Fruit fly (Drosophila melanogaster) whole organism, embryonic: ENCODE results near the gene ND-B18.

Experiments used
- Antp ChIP-seq: fragments of 200-800 bp; sonication (Bioruptor generic); optimal IDR thresholded peaks from 3 replicates; lab custom pipeline; 2016; ENCODE audit warnings: missing biosample characterization, missing genetic modification characterization
- B-H2 ChIP-seq: fragments of 200-800 bp; sonication (Bioruptor generic); optimal IDR thresholded peaks from 2 replicates; lab custom pipeline; 2018; ENCODE audit warnings: missing biosample characterization, mild to moderate bottlenecking, missing genetic modification characterization
- BtbVII ChIP-seq: fragments of 200-800 bp; sonication (Bioruptor generic); optimal IDR thresholded peaks from 3 replicates; lab custom pipeline; 2017; ENCODE audit warnings: missing biosample characterization, mild to moderate bottlenecking, missing genetic modification characterization
- CG10543 ChIP-seq: fragments of 200-800 bp; sonication (Bioruptor generic); optimal IDR thresholded peaks from 3 replicates; lab custom pipeline; 2017; ENCODE audit warnings: missing biosample characterization, mild to moderate bottlenecking, missing genetic modification characterization, moderate library complexity
- CG11247 ChIP-seq: fragments of 200-800 bp; sonication (Bioruptor generic); IDR thresholded peaks from 2 replicates; pipeline ENCODE4 v1.3.6; 2022; ENCODE audit warnings: missing biosample characterization, missing genetic modification characterization
- CG12071 ChIP-seq: fragments of 200-800 bp; sonication (Bioruptor generic); optimal IDR thresholded peaks from 3 replicates; lab custom pipeline; 2018; ENCODE audit warnings: missing biosample characterization, mild to moderate bottlenecking, missing genetic modification characterization
- CG12659 ChIP-seq: fragments of 200-800 bp; sonication (Bioruptor generic); optimal IDR thresholded peaks from 3 replicates; lab custom pipeline; 2017; ENCODE audit warnings: mild to moderate bottlenecking, missing biosample characterization, missing genetic modification reagents, missing genetic modification characterization
- CG14050 ChIP-seq: fragments of 200-800 bp; sonication (Bioruptor generic); IDR thresholded peaks from 3 replicates; pipeline ENCODE4 v1.3.6; 2022; ENCODE audit warnings: missing biosample characterization, missing genetic modification characterization
- CG15601 ChIP-seq: fragments of 200-800 bp; sonication (Bioruptor generic); optimal IDR thresholded peaks from 3 replicates; lab custom pipeline; 2019; ENCODE audit warnings: missing biosample characterization, mild to moderate bottlenecking, missing genetic modification characterization, moderate library complexity
- CG17328 ChIP-seq: fragments of 200-800 bp; sonication (Bioruptor generic); IDR thresholded peaks from 2 replicates; pipeline ENCODE4 v1.3.6; 2022; ENCODE audit warnings: missing biosample characterization, missing genetic modification characterization
- CG17359 ChIP-seq: fragments of 200-800 bp; sonication (Bioruptor generic); optimal IDR thresholded peaks from 3 replicates; lab custom pipeline; 2018; ENCODE audit warnings: missing biosample characterization, mild to moderate bottlenecking, missing genetic modification characterization, moderate library complexity
- CG17568 ChIP-seq: fragments of 200-800 bp; sonication (Bioruptor generic); optimal IDR thresholded peaks from 2 replicates; lab custom pipeline; 2018; ENCODE audit warnings: missing biosample characterization, mild to moderate bottlenecking, missing genetic modification characterization, moderate library complexity
- CG32767 ChIP-seq: fragments of 200-800 bp; sonication (Bioruptor generic); IDR thresholded peaks from 2 replicates; pipeline ENCODE4 v1.3.6; 2022; ENCODE audit warnings: missing biosample characterization, missing genetic modification characterization
- CG34376 ChIP-seq: fragments of 200-800 bp; sonication (Bioruptor generic); optimal IDR thresholded peaks from 2 replicates; lab custom pipeline; 2018; ENCODE audit warnings: missing biosample characterization, mild to moderate bottlenecking, missing genetic modification characterization
- CG3995 ChIP-seq: fragments of 200-800 bp; sonication (Bioruptor generic); optimal IDR thresholded peaks from 3 replicates; lab custom pipeline; 2016; ENCODE audit warnings: missing biosample characterization, missing genetic modification characterization
- CG4360 ChIP-seq: fragments of 200-800 bp; sonication (Bioruptor generic); IDR thresholded peaks from 2 replicates; pipeline ENCODE4 v1.3.6; 2022; ENCODE audit warnings: missing biosample characterization, missing genetic modification characterization
- CG4820 ChIP-seq: fragments of 200-800 bp; sonication (Bioruptor generic); optimal IDR thresholded peaks from 3 replicates; lab custom pipeline; 2016; ENCODE audit warnings: missing biosample characterization, missing genetic modification characterization
- CG6272 ChIP-seq: fragments of 200-800 bp; sonication (Bioruptor generic); IDR thresholded peaks from 2 replicates; pipeline ENCODE4 v1.3.6; 2022; ENCODE audit warnings: missing biosample characterization, missing genetic modification characterization
- CG6683 ChIP-seq: fragments of 200-800 bp; sonication (Bioruptor generic); optimal IDR thresholded peaks from 2 replicates; lab custom pipeline; 2017; ENCODE audit warnings: missing biosample characterization, mild to moderate bottlenecking, missing genetic modification characterization, missing genetic modification reagents
- CG8089 ChIP-seq: fragments of 200-800 bp; sonication (Bioruptor generic); optimal IDR thresholded peaks from 3 replicates; lab custom pipeline; 2016; ENCODE audit warnings: missing biosample characterization, missing genetic modification characterization
- CG8281 ChIP-seq: fragments of 200-800 bp; sonication (Bioruptor generic); optimal IDR thresholded peaks from 2 replicates; lab custom pipeline; 2018; ENCODE audit warnings: missing biosample characterization, mild to moderate bottlenecking, missing genetic modification characterization, moderate library complexity
- D19B ChIP-seq: fragments of 200-800 bp; sonication (Bioruptor generic); optimal IDR thresholded peaks from 2 replicates; lab custom pipeline; 2017; ENCODE audit warnings: missing biosample characterization, mild to moderate bottlenecking, missing genetic modification characterization
- Drgx ChIP-seq: fragments of 200-800 bp; sonication (Bioruptor generic); IDR thresholded peaks from 2 replicates; pipeline ENCODE4 v1.3.6; 2022; ENCODE audit warnings: missing biosample characterization, missing genetic modification characterization
- Myb ChIP-seq: fragments of 200-800 bp; sonication (Bioruptor generic); optimal IDR thresholded peaks from 2 replicates; lab custom pipeline; 2016; ENCODE audit warnings: missing biosample characterization, missing genetic modification characterization
- Pdp1 ChIP-seq, 2 experiments: fragments of 200-800 bp; sonication (Bioruptor generic); optimal IDR thresholded peaks; 3 replicates each; lab custom pipeline; 2016; ENCODE audit warnings: missing biosample characterization in 2 of 2, missing genetic modification characterization in 2 of 2, mild to moderate bottlenecking in 1 of 2, moderate library complexity in 1 of 2
- ara ChIP-seq: fragments of 200-800 bp; sonication (Bioruptor generic); IDR thresholded peaks from 2 replicates; pipeline ENCODE4 v1.3.6; 2022; ENCODE audit warnings: missing biosample characterization, missing genetic modification characterization
- az2 ChIP-seq: fragments of 200-800 bp; sonication (Bioruptor generic); optimal IDR thresholded peaks from 3 replicates; lab custom pipeline; 2016; ENCODE audit warnings: missing biosample characterization, missing genetic modification characterization
- bsh ChIP-seq, 2 experiments: fragments of 200-800 bp; sonication (Bioruptor generic); optimal IDR thresholded peaks; 2 replicates each; lab custom pipeline; 2017 to 2018; ENCODE audit warnings: mild to moderate bottlenecking in 2 of 2, missing biosample characterization in 2 of 2, missing genetic modification characterization in 2 of 2, moderate library complexity in 1 of 2
- chinmo ChIP-seq: fragments of 200-800 bp; sonication (Bioruptor generic); IDR thresholded peaks from 4 replicates; pipeline ENCODE4 v1.3.6; 2022; ENCODE audit warnings: missing biosample characterization, missing genetic modification characterization; ENCODE audit not compliant: partially characterized antibody
- crol ChIP-seq: fragments of 200-800 bp; sonication (Bioruptor generic); IDR thresholded peaks from 2 replicates; pipeline ENCODE4 v1.3.6; 2022; ENCODE audit warnings: missing biosample characterization, missing genetic modification characterization
- cwo ChIP-seq: fragments of 200-800 bp; sonication (Bioruptor generic); optimal IDR thresholded peaks from 3 replicates; lab custom pipeline; 2017; ENCODE audit warnings: missing biosample characterization, missing genetic modification characterization, mild to moderate bottlenecking, moderate library complexity, missing genetic modification reagents
- eve ChIP-seq, 2 experiments: fragments of >200 bp; optimal IDR thresholded peaks; 2 replicates each; lab custom pipeline; 2017; ENCODE audit warnings: missing biosample characterization in 2 of 2, missing genetic modification characterization in 2 of 2
- exex ChIP-seq: fragments of 200-800 bp; sonication (Bioruptor generic); optimal IDR thresholded peaks from 4 replicates; lab custom pipeline; 2018; ENCODE audit warnings: missing biosample characterization, mild to moderate bottlenecking, missing genetic modification characterization, moderate library complexity
- grn ChIP-seq: fragments of 200-800 bp; sonication (Bioruptor generic); optimal IDR thresholded peaks from 3 replicates; lab custom pipeline; 2017; ENCODE audit warnings: missing biosample characterization, missing genetic modification characterization
- hkb ChIP-seq, 2 experiments: fragments of 200-800 bp in 1 of 2; fragments of >200 bp in 1 of 2; sonication (Bioruptor generic) in 1 of 2; IDR thresholded peaks in 1 of 2; optimal IDR thresholded peaks in 1 of 2; 2 replicates each; pipeline versions ENCODE4 v1.3.6 to Lab custom; 2017 to 2022; ENCODE audit warnings: missing biosample characterization in 1 of 2, missing genetic modification characterization in 1 of 2
- klu ChIP-seq: fragments of 200-800 bp; sonication (Bioruptor generic); IDR thresholded peaks from 2 replicates; pipeline ENCODE4 v1.3.6; 2022; ENCODE audit warnings: missing biosample characterization, missing genetic modification characterization
- kni ChIP-seq: fragments of 200-800 bp; sonication (Bioruptor generic); optimal IDR thresholded peaks from 3 replicates; lab custom pipeline; 2017; ENCODE audit warnings: mild to moderate bottlenecking, missing biosample characterization, missing genetic modification reagents, missing genetic modification characterization
- mirr ChIP-seq: fragments of 200-800 bp; sonication (Bioruptor generic); optimal IDR thresholded peaks from 3 replicates; lab custom pipeline; 2018; ENCODE audit warnings: missing biosample characterization, mild to moderate bottlenecking, missing genetic modification characterization
- nom ChIP-seq: fragments of 200-800 bp; sonication (Bioruptor generic); optimal IDR thresholded peaks from 2 replicates; lab custom pipeline; 2017; ENCODE audit warnings: missing biosample characterization, missing genetic modification characterization, mild to moderate bottlenecking, moderate library complexity, missing genetic modification reagents
- oc ChIP-seq: fragments of 200-800 bp; sonication (Bioruptor generic); optimal IDR thresholded peaks from 2 replicates; lab custom pipeline; 2018; ENCODE audit warnings: missing biosample characterization, mild to moderate bottlenecking, missing genetic modification characterization, moderate library complexity
- psq ChIP-seq: fragments of 200-800 bp; sonication (Bioruptor generic); optimal IDR thresholded peaks from 2 replicates; lab custom pipeline; 2017; ENCODE audit warnings: missing biosample characterization, missing genetic modification characterization
- sd ChIP-seq: fragments of 200-800 bp; sonication (Bioruptor generic); optimal IDR thresholded peaks from 3 replicates; lab custom pipeline; 2018; ENCODE audit warnings: missing biosample characterization, mild to moderate bottlenecking, missing genetic modification characterization, moderate library complexity
- sens ChIP-seq: fragments of 200-800 bp; sonication (Bioruptor generic); peaks from one replicate; lab custom pipeline; 2016; ENCODE audit warnings: missing biosample characterization, missing genetic modification characterization
- so ChIP-seq: fragments of 200-800 bp; sonication (Bioruptor generic); IDR thresholded peaks from 3 replicates; pipeline ENCODE4 v1.3.6; 2022; ENCODE audit warnings: missing biosample characterization, missing genetic modification characterization
- sob ChIP-seq: fragments of 200-800 bp; sonication (Bioruptor generic); IDR thresholded peaks from 2 replicates; pipeline ENCODE4 v1.3.6; 2022; ENCODE audit warnings: missing biosample characterization, missing genetic modification characterization
- sug ChIP-seq: fragments of 200-800 bp; optimal IDR thresholded peaks from 2 replicates; lab custom pipeline; 2019; ENCODE audit warnings: missing biosample characterization, mild to moderate bottlenecking, missing genetic modification characterization, moderate library complexity
- tll ChIP-seq, 2 experiments: fragments of 200-800 bp in 1 of 2; fragments of >200 bp in 1 of 2; sonication (Bioruptor generic) in 1 of 2; optimal IDR thresholded peaks; 2 replicates each; lab custom pipeline; 2017 to 2019; ENCODE audit warnings: missing biosample characterization in 2 of 2, missing genetic modification characterization in 2 of 2, mild to moderate bottlenecking in 1 of 2, moderate library complexity in 1 of 2
- tup ChIP-seq: fragments of 200-800 bp; sonication (Bioruptor generic); optimal IDR thresholded peaks from 2 replicates; lab custom pipeline; 2016; ENCODE audit warnings: missing biosample characterization, mild to moderate bottlenecking, missing genetic modification characterization, moderate library complexity
- twi ChIP-seq: fragments of 200-800 bp; optimal IDR thresholded peaks from 2 replicates; lab custom pipeline; 2019; ENCODE audit warnings: missing biosample characterization, mild to moderate bottlenecking, missing genetic modification characterization, moderate library complexity
- zen ChIP-seq: fragments of 200-800 bp; sonication (Bioruptor generic); optimal IDR thresholded peaks from 3 replicates; lab custom pipeline; 2018; ENCODE audit warnings: missing biosample characterization, mild to moderate bottlenecking, missing genetic modification characterization, moderate library complexity

ND-B18 gene

DNA sequence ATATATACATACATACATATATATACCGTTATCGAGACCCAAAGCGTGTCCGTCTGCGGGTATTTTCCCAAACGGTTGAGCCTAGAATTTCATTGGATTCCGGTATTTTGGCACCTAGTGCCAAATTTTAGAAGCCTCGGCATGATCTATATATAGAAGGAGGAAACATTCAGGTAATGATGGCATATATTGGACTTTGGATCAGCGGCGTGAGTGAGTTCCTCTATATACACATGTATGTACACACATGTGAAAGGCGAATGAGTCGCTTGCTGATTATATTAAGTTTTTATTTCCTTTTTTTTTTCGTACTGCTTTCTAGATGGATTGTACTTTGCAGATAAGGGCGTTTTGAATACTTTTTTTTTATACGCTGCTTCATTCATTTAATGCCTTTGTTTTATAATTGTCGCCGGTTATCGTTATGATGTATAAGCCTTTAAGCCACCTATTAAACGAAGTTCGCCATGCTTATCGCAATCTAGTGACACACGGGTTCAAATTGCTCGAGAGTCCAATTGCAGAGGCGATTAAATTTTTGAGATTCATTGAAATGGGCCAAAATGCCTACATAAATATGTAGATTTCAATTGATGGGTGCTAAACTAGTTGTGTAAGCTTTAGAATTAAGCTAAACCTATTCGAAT is 15.8 kb downstream of the ND-B18 start:
- TF ChIP-seq D19B (peak; percentile 8), oc (tag; lab: Kevin White, UChicago) (no peak), CG3995 (no peak), chinmo (0 out of 4 replicates have a peak, but pooled peaks have one; percentile 44), CG17359 (tag; lab: Kevin White, UChicago) (no peak), CG17568 (GFP tag; lab: Kevin White, UChicago) (no peak), CG34376 (GFP tag; lab: Kevin White, UChicago) (peak; percentile 60), klu (GFP tag; lab: Robert Waterston, UW) (no peak), twi (tag; lab: Kevin White, UChicago) (no peak), Pdp1 (GFP tag; optimal IDR thresholded peaks at IDR 0.05; lab: Kevin White, UChicago) (peak in 1 of 2 experiments; percentile 65), psq (no peak), nom (peak; percentile 93), crol (GFP tag; lab: Robert Waterston, UW) (no peak), eve (GFP tag; optimal IDR thresholded peaks at IDR 0.05; lab: Kevin White, UChicago) (peak in 1 of 2 experiments; percentile 25), exex (tag; lab: Kevin White, UChicago) (peak; percentile 66), az2 (GFP tag; lab: Kevin White, UChicago) (no peak), CG17328 (GFP tag; lab: Robert Waterston, UW) (no peak), CG32767 (GFP tag; lab: Robert Waterston, UW) (no peak), sug (tag; lab: Kevin White, UChicago) (peak; percentile 25), B-H2 (no peak), CG11247 (GFP tag; lab: Robert Waterston, UW) (no peak), CG14050 (GFP tag; lab: Robert Waterston, UW) (no peak), CG10543 (GFP tag; lab: Kevin White, UChicago) (peak; percentile 19), cwo (peak; percentile 2), sd (tag; lab: Kevin White, UChicago) (peak; percentile 22), CG6272 (GFP tag; lab: Robert Waterston, UW) (no peak), CG4360 (no peak), Drgx (GFP tag; lab: Robert Waterston, UW) (0 out of 2 replicates have a peak, but pooled peaks have one; percentile 28), hkb (optimal IDR thresholded peaks at IDR 0.05; lab: Kevin White, UChicago) (no peak), hkb (GFP tag; IDR thresholded peaks at IDR 0.05; lab: Robert Waterston, UW) (no peak), sens (GFP tag; lab: Kevin White, UChicago) (peak; percentile 23), bsh (GFP tag; optimal IDR thresholded peaks at IDR 0.05; lab: Kevin White, UChicago) (peak in 1 of 2 experiments; percentile 18), so (GFP tag; lab: Robert Waterston, UW) (0 out of 3 replicates have a peak, but pooled peaks have one; percentile 21)

DNA sequence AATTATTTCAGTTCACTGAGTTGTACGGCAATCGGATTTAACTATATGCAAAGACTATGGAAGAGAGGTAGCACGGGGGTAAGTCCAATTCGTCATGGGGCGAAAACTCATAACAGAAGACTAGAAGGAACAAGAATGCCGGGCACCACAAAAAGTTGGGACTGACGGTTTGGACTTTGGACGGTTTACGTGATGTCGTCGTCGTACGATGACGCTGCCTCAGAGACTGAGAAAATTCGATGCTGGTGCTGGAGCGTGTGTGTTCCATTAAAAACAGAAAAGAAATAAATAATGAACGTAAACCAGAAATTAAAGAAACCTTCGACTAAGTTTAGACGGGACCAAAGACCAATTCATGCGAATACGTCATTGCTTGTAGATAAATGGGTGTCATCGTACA is 16.4 kb downstream of the ND-B18 start:
- TF ChIP-seq CG12659 (GFP tag; lab: Kevin White, UChicago) = no peak
- no peak for TF ChIP-seq tll (GFP tag; optimal IDR thresholded peaks at IDR 0.05; lab: Kevin White, UChicago)
- TF ChIP-seq CG8089 (GFP tag; lab: Kevin White, UChicago) = no peak
- no peak for TF ChIP-seq mirr
- TF ChIP-seq Myb (GFP tag; lab: Kevin White, UChicago) = no peak
- TF ChIP-seq ara (GFP tag; lab: Robert Waterston, UW) = no peak
- no peak for TF ChIP-seq BtbVII (GFP tag; lab: Kevin White, UChicago)
- no peak for TF ChIP-seq tup (GFP tag; lab: Kevin White, UChicago)
- peak; percentile 2 for TF ChIP-seq D19B
- no peak for TF ChIP-seq grn
- no peak for TF ChIP-seq CG8281 (tag; lab: Kevin White, UChicago)
- no peak for TF ChIP-seq CG12071 (GFP tag; lab: Kevin White, UChicago)
- no peak for TF ChIP-seq sob (GFP tag; lab: Robert Waterston, UW)
- no peak for TF ChIP-seq kni (GFP tag; lab: Kevin White, UChicago)
- TF ChIP-seq CG6683 = no peak
- TF ChIP-seq CG15601 (tag; lab: Kevin White, UChicago) = no peak
- no peak for TF ChIP-seq CG4820 (GFP tag; lab: Kevin White, UChicago)
- TF ChIP-seq nom = peak; percentile 93
- no peak for TF ChIP-seq Antp (GFP tag; lab: Kevin White, UChicago)
- no peak for TF ChIP-seq zen
